Worm (Caenorhabditis elegans) whole organism, early embryonic: ENCODE data around the gene str-61.

ENCODE experiments used
- aly-1 ChIP-seq: sonication (generic microtip); optimal IDR thresholded peaks from 2 replicates; lab custom pipeline; 2016; ENCODE audit warnings: missing genetic modification characterization, missing compliant biosample characterization
- ama-1 ChIP-seq: fragments of 150-350 bp; optimal IDR thresholded peaks from 2 replicates; lab custom pipeline; 2014
- ceh-13 ChIP-seq: fragments of 200-800 bp; sonication (Bioruptor generic); optimal IDR thresholded peaks from 2 replicates; lab custom pipeline; 2018; ENCODE audit warnings: mild to moderate bottlenecking, missing genetic modification characterization, missing compliant biosample characterization
- ets-7 ChIP-seq: sonication (generic microtip); optimal IDR thresholded peaks from 2 replicates; lab custom pipeline; 2016; ENCODE audit warnings: missing genotype, missing genetic modification characterization, missing compliant biosample characterization
- flt-1 ChIP-seq: fragments of 200-800 bp; sonication (Bioruptor generic); IDR thresholded peaks from 2 replicates; pipeline ENCODE4 v1.3.6; 2022; ENCODE audit warnings: missing genetic modification characterization, missing compliant biosample characterization
- hmg-4 ChIP-seq: fragments of 200-800 bp; sonication (Bioruptor generic); optimal IDR thresholded peaks from 2 replicates; lab custom pipeline; 2018; ENCODE audit warnings: mild to moderate bottlenecking, missing genetic modification characterization, missing compliant biosample characterization
- hnd-1 ChIP-seq: sonication (generic microtip); optimal IDR thresholded peaks from 2 replicates; lab custom pipeline; 2016; ENCODE audit warnings: missing genetic modification characterization, missing compliant biosample characterization
- pes-1 ChIP-seq: fragments of 200-800 bp; sonication (Bioruptor generic); IDR thresholded peaks from 2 replicates; pipeline ENCODE4 v1.3.6; 2022; ENCODE audit warnings: missing genetic modification reagents, missing genetic modification characterization, missing compliant biosample characterization
- tbx-11 ChIP-seq: fragments of 200-800 bp; sonication (Bioruptor generic); IDR thresholded peaks from 2 replicates; pipeline ENCODE4 v1.3.6; 2022; ENCODE audit warnings: missing genetic modification characterization, missing compliant biosample characterization
- tra-4 ChIP-seq: sonication (generic microtip); optimal IDR thresholded peaks from 2 replicates; lab custom pipeline; 2017; ENCODE audit warnings: missing genetic modification characterization, missing compliant biosample characterization

DNA sequence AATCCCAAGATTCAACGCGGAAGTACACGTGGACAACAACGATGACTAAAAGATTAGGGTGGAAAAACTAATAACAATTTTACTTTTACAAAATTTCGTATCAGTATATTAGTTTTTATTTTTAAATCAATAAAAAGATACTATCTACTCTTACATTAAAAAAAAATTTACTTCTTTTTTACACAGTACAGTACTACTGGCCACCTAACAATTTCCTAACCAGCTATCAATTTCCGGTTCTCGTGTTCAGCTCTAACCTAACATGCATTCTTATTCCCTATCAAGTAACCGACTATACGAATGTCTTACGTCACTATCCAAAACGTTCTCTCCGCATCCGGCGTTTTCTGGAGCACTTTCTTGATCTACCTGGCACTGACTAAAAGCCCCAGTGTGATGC is 41.5 kb downstream of the str-61 start, which contains the start of gene srd-21:
- TF ChIP-seq flt-1 (GFP tag; lab: Robert Waterston, UW) (no peak), tbx-11 (no peak), tra-4 (tag; lab: Kevin White, UChicago) (no peak), ets-7 (tag; lab: Kevin White, UChicago) (no peak), aly-1 (tag; lab: Kevin White, UChicago) (no peak), ama-1 (lab: Kevin White, UChicago) (no peak), ceh-13 (GFP tag; lab: Kevin White, UChicago) (no peak), hmg-4 (GFP tag; lab: Kevin White, UChicago) (no peak), hnd-1 (tag; lab: Kevin White, UChicago) (no peak), pes-1 (GFP tag; lab: Robert Waterston, UW) (no peak)
